Worm (Caenorhabditis elegans) whole organism, L4 larva: ENCODE data around the gene srd-26.

ENCODE experiments used
- F49E8.2 ChIP-seq: sonication (generic microtip); optimal IDR thresholded peaks from 2 replicates; lab custom pipeline; 2016; ENCODE audit warnings: missing compliant biosample characterization, mild to moderate bottlenecking, missing genetic modification characterization, borderline replicate concordance
- daf-8 ChIP-seq: fragments of 200-800 bp; sonication (Bioruptor generic); IDR thresholded peaks from 2 replicates; pipeline ENCODE4 v1.3.6; 2022; ENCODE audit warnings: missing genetic modification characterization, missing compliant biosample characterization
- dpl-1 ChIP-seq: fragments of 150-350 bp; optimal IDR thresholded peaks from 2 replicates; lab custom pipeline; 2014; ENCODE audit warnings: missing biosample characterization, missing genetic modification reagents, missing genetic modification characterization
- lin-39 ChIP-seq: fragments of 150-350 bp; optimal IDR thresholded peaks from 2 replicates; lab custom pipeline; 2014; ENCODE audit warnings: missing biosample characterization, missing genetic modification reagents, missing genetic modification characterization
- nhr-11 ChIP-seq: fragments of 150-350 bp; optimal IDR thresholded peaks from 2 replicates; lab custom pipeline; 2014; ENCODE audit warnings: missing biosample characterization, missing genetic modification characterization
- nhr-237 ChIP-seq: sonication (generic microtip); optimal IDR thresholded peaks from 2 replicates; lab custom pipeline; 2017; ENCODE audit warnings: missing biosample characterization, missing genetic modification characterization
- nhr-28 ChIP-seq: fragments of 150-350 bp; optimal IDR thresholded peaks from 2 replicates; lab custom pipeline; 2014; ENCODE audit warnings: missing biosample characterization, missing genetic modification characterization
- nhr-76 ChIP-seq: fragments of 150-350 bp; optimal IDR thresholded peaks from 2 replicates; lab custom pipeline; 2014; ENCODE audit warnings: missing biosample characterization, missing genetic modification characterization
- skn-1 ChIP-seq: fragments of 150-350 bp; optimal IDR thresholded peaks from 2 replicates; lab custom pipeline; 2014; ENCODE audit warnings: missing biosample characterization, missing genetic modification characterization
- tag-97 ChIP-seq: fragments of 200-800 bp; sonication (Bioruptor generic); IDR thresholded peaks from 2 replicates; pipeline ENCODE4 v1.3.6; 2022; ENCODE audit warnings: missing genetic modification characterization, missing compliant biosample characterization
- unc-130 ChIP-seq: sonication (generic microtip); optimal IDR thresholded peaks from 2 replicates; lab custom pipeline; 2016; ENCODE audit warnings: missing genetic modification reagents, missing genetic modification characterization, missing compliant biosample characterization
- unc-39 ChIP-seq: sonication (generic microtip); optimal IDR thresholded peaks from 2 replicates; lab custom pipeline; 2017; ENCODE audit warnings: missing biosample characterization, missing genetic modification characterization
- zag-1 ChIP-seq: fragments of 150-350 bp; optimal IDR thresholded peaks from 2 replicates; lab custom pipeline; 2014; ENCODE audit warnings: missing biosample characterization, missing genetic modification characterization
- ztf-7 ChIP-seq: fragments of 150-350 bp; optimal IDR thresholded peaks from 2 replicates; lab custom pipeline; 2014; ENCODE audit warnings: missing biosample characterization, missing genetic modification characterization

ce11 chrV:14187104-14187503 lies 24.3 kb upstream of the srd-26 start:
- TF ChIP-seq skn-1 (tag; lab: Kevin White, UChicago), result no peak
- TF ChIP-seq nhr-237 (tag; lab: Kevin White, UChicago), result no peak
- TF ChIP-seq unc-130, result no peak
- TF ChIP-seq nhr-11 (tag; lab: Kevin White, UChicago), result no peak
- no peak for TF ChIP-seq nhr-76 (tag; lab: Kevin White, UChicago)
- TF ChIP-seq lin-39 (tag; lab: Kevin White, UChicago), result no peak
- no peak for TF ChIP-seq daf-8 (GFP tag; lab: Robert Waterston, UW)
- TF ChIP-seq unc-39 (tag; lab: Kevin White, UChicago), result no peak
- TF ChIP-seq F49E8.2 (tag; lab: Kevin White, UChicago), result no peak
- TF ChIP-seq zag-1, result no peak
- no peak for TF ChIP-seq nhr-28 (tag; lab: Kevin White, UChicago)
- no peak for TF ChIP-seq ztf-7 (tag; lab: Kevin White, UChicago)
- no peak for TF ChIP-seq dpl-1 (GFP tag; lab: Kevin White, UChicago)
- TF ChIP-seq tag-97, result no peak
